Worm (Caenorhabditis elegans) whole organism, late embryonic: ENCODE measurements around the gene acs-11.

ENCODE experiments used
- C38D4.7 ChIP-seq: fragments of 200-800 bp; sonication (Bioruptor generic); optimal IDR thresholded peaks from 2 replicates; lab custom pipeline; 2018; ENCODE audit warnings: mild to moderate bottlenecking, missing genetic modification characterization, moderate library complexity, missing compliant biosample characterization
- F13H6.1 ChIP-seq: sonication (generic microtip); optimal IDR thresholded peaks from 2 replicates; lab custom pipeline; 2016; ENCODE audit warnings: missing genetic modification characterization, missing compliant biosample characterization
- T23F11.4 ChIP-seq: fragments of 200-800 bp; sonication (Bioruptor generic); optimal IDR thresholded peaks from 2 replicates; lab custom pipeline; 2018; ENCODE audit warnings: mild to moderate bottlenecking, missing genetic modification characterization, missing compliant biosample characterization
- Y22D7AL.16 ChIP-seq: sonication (generic microtip); optimal IDR thresholded peaks from 2 replicates; lab custom pipeline; 2016; ENCODE audit warnings: missing genetic modification characterization, missing compliant biosample characterization
- ama-1 ChIP-seq: fragments of 150-350 bp; optimal IDR thresholded peaks from 2 replicates; lab custom pipeline; 2014
- ceh-19 ChIP-seq: fragments of 200-800 bp; sonication (Bioruptor generic); optimal IDR thresholded peaks from 2 replicates; lab custom pipeline; 2018; ENCODE audit warnings: mild to moderate bottlenecking, missing genetic modification characterization, missing compliant biosample characterization
- ceh-30 ChIP-seq: fragments of 150-350 bp; optimal IDR thresholded peaks from 2 replicates; lab custom pipeline; 2014; ENCODE audit warnings: missing biosample characterization, missing genetic modification characterization
- ceh-31 ChIP-seq: sonication (generic microtip); optimal IDR thresholded peaks from 2 replicates; lab custom pipeline; 2016; ENCODE audit warnings: missing genetic modification characterization, missing compliant biosample characterization
- ceh-6 ChIP-seq: fragments of 200-800 bp; sonication (Bioruptor generic); optimal IDR thresholded peaks from 2 replicates; lab custom pipeline; 2018; ENCODE audit warnings: mild to moderate bottlenecking, missing genetic modification characterization, missing compliant biosample characterization
- elt-2 ChIP-seq: sonication (generic microtip); optimal IDR thresholded peaks from 2 replicates; lab custom pipeline; 2016; ENCODE audit warnings: missing genetic modification reagents, missing genetic modification characterization, missing compliant biosample characterization
- ets-4 ChIP-seq: sonication (generic microtip); optimal IDR thresholded peaks from 2 replicates; lab custom pipeline; 2016; ENCODE audit warnings: missing genetic modification characterization, missing compliant biosample characterization
- eyg-1 ChIP-seq: sonication (generic microtip); optimal IDR thresholded peaks from 2 replicates; lab custom pipeline; 2016; ENCODE audit warnings: missing genotype, missing genetic modification characterization, missing compliant biosample characterization
- hlh-13 ChIP-seq: fragments of 200-800 bp; sonication (Bioruptor generic); optimal IDR thresholded peaks from 2 replicates; lab custom pipeline; 2018; ENCODE audit warnings: mild to moderate bottlenecking, missing genetic modification characterization, missing compliant biosample characterization
- lim-6 ChIP-seq: sonication (generic microtip); optimal IDR thresholded peaks from 2 replicates; lab custom pipeline; 2016; ENCODE audit warnings: missing genetic modification characterization, missing compliant biosample characterization
- madf-2 ChIP-seq: sonication (generic microtip); optimal IDR thresholded peaks from 2 replicates; lab custom pipeline; 2017; ENCODE audit warnings: missing genetic modification characterization, missing compliant biosample characterization
- mec-3 ChIP-seq: sonication (generic microtip); optimal IDR thresholded peaks from 2 replicates; lab custom pipeline; 2016; ENCODE audit warnings: borderline replicate concordance, missing genetic modification characterization, missing compliant biosample characterization
- nhr-11 ChIP-seq: fragments of 150-350 bp; optimal IDR thresholded peaks from 2 replicates; lab custom pipeline; 2014; ENCODE audit warnings: missing biosample characterization, missing genetic modification characterization
- npax-4 ChIP-seq: sonication (generic microtip); optimal IDR thresholded peaks from 2 replicates; lab custom pipeline; 2016; ENCODE audit warnings: missing genetic modification characterization, missing compliant biosample characterization
- pat-9 ChIP-seq: fragments of 200-800 bp; sonication (Bioruptor generic); optimal IDR thresholded peaks from 2 replicates; lab custom pipeline; 2018; ENCODE audit warnings: mild to moderate bottlenecking, missing genetic modification characterization, moderate library complexity, missing compliant biosample characterization
- pax-1 ChIP-seq: fragments of 150-350 bp; optimal IDR thresholded peaks from 2 replicates; lab custom pipeline; 2014; ENCODE audit warnings: missing biosample characterization, missing genetic modification characterization
- pqm-1 ChIP-seq: sonication (generic microtip); optimal IDR thresholded peaks from 2 replicates; lab custom pipeline; 2016; ENCODE audit warnings: missing genetic modification characterization, missing compliant biosample characterization
- ref-2 ChIP-seq: sonication (generic microtip); optimal IDR thresholded peaks from 2 replicates; lab custom pipeline; 2016; ENCODE audit warnings: missing genetic modification characterization, missing compliant biosample characterization
- rnt-1 ChIP-seq: sonication (generic microtip); optimal IDR thresholded peaks from 2 replicates; lab custom pipeline; 2016; ENCODE audit warnings: missing genetic modification characterization, missing compliant biosample characterization
- sdc-2 ChIP-seq: sonication (generic microtip); optimal IDR thresholded peaks from 2 replicates; lab custom pipeline; 2016; ENCODE audit warnings: missing genotype, missing genetic modification characterization, missing compliant biosample characterization
- sox-4 ChIP-seq: sonication (generic microtip); optimal IDR thresholded peaks from 2 replicates; lab custom pipeline; 2017; ENCODE audit warnings: mild to moderate bottlenecking, missing genetic modification characterization, inconsistent platforms, missing compliant biosample characterization
- tbx-7 ChIP-seq: sonication (generic microtip); optimal IDR thresholded peaks from 2 replicates; lab custom pipeline; 2016; ENCODE audit warnings: missing genotype, missing genetic modification characterization, missing compliant biosample characterization
- unc-42 ChIP-seq: sonication (generic microtip); optimal IDR thresholded peaks from 2 replicates; lab custom pipeline; 2016; ENCODE audit warnings: missing genotype, missing genetic modification characterization, missing compliant biosample characterization
- unc-86 ChIP-seq: sonication (generic microtip); optimal IDR thresholded peaks from 2 replicates; lab custom pipeline; 2016; ENCODE audit warnings: missing genetic modification characterization, missing compliant biosample characterization
- zip-5 ChIP-seq: sonication (generic microtip); optimal IDR thresholded peaks from 2 replicates; lab custom pipeline; 2016; ENCODE audit warnings: missing genetic modification characterization, missing compliant biosample characterization

The acs-11 gene

DNA sequence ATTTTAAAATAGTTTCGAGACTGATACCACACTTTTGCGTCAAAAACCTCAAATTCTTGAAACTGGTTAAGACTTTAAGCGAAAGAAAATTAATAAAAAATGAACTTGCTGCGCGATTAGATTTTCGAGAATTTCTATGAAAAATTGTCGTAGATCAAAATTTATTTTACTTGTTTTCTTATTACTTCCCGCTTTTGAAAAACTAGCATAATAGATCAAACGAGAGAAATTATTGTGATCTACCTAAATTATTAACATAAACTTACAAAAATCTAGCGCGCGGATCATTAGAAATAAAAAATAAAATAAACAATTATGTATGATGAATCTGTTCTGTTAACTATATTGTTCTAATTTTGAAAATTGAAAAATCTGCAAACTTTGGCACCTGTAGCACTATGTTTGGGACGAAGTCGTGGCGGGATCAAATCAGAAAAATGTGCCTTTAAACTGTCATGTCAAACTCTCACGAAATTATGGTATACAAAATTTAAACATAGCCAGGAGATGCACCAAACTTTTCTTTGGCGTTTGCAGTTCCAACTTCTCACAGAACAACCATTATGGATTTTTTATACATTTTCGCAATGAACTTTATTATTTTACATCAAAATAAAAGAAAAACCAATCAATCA lies 15.1 kb upstream of the acs-11 start:
- no peak for TF ChIP-seq nhr-11 (tag; lab: Kevin White, UChicago)

DNA sequence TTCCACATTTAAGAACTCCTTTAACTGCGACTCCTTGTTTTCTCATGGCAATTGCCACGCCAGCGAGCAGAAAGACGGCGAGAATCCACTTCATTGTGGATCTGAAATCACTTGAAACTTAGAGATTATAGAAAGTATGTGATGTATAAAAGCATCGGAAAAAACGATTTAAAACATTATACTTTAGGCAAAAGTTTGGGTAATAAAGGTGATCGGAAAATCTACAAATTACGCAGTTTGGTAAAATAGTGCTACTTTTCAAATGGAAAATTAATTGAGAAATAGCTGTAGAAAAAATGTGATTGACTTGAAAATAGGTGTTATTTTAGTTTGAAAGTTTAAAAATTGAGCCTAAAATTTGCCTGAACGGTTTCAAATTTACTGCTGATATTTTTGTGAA lies 14.2 kb upstream of the acs-11 start, which contains the start of gene ttr-41:
Gene ttr-41, minus strand, starts transcription at position 101 of the 400 bp plus-strand sequence.
- TF ChIP-seq sdc-2 (tag; lab: Kevin White, UChicago) (no peak), rnt-1 (no peak), eyg-1 (tag; lab: Kevin White, UChicago) (no peak), unc-86 (tag; lab: Kevin White, UChicago) (no peak), ama-1 (lab: Kevin White, UChicago) (no peak), unc-42 (tag; lab: Kevin White, UChicago) (no peak), pax-1 (tag; lab: Kevin White, UChicago) (no peak), ceh-31 (no peak), zip-5 (tag; lab: Kevin White, UChicago) (no peak), lim-6 (tag; lab: Kevin White, UChicago) (no peak), F13H6.1 (tag; lab: Kevin White, UChicago) (no peak), npax-4 (tag; lab: Kevin White, UChicago) (no peak), ets-4 (no peak), T23F11.4 (GFP tag; lab: Kevin White, UChicago) (no peak)

DNA sequence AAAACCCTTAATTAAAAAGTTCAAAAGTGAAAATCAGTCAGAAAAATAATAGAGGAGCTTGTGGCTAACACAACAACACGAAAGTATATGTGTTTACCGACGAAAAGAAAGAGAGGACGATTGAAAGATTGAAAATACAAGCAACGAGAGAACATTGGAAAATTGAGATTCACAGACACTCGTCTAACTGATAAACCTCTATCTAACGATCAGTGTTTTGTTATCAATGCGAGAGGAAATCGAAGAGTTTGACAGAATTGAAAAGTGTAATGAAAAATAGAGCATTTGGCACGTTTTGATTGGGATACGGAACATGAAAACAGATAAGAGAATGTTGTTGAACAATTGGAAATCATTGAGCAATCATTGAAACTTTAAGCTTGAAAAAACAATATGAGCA lies 13.2 kb upstream of the acs-11 start:
- TF ChIP-seq elt-2 (tag; lab: Kevin White, UChicago) (peak; percentile 93), tbx-7 (tag; lab: Kevin White, UChicago) (no peak)

DNA sequence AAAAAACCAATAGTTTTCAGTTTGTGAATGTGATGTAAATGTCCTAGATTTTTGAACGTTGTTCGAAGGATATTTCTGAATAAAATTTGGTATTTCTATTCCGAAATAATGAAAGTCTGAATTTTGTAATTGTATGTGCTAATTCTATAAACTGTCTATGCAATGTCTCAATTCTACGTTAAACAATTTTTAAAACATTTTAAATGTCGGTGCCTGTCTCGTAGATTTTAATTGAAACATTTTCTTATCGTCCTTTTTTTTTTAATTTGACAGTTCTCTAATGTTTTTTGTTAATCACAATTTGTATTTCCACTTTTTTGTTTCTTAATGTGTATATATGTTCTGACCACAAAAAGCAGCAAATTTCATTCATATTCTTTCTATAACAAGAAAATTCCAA lies 12.2 kb upstream of the acs-11 start, which contains the start of gene F41C3.7:
Gene F41C3.7, plus strand, starts transcription at position 301 of the 400 bp plus-strand sequence.
- TF ChIP-seq mec-3 (tag; lab: Kevin White, UChicago) (no peak), Y22D7AL.16 (tag; lab: Kevin White, UChicago) (no peak), tbx-7 (tag; lab: Kevin White, UChicago) (no peak), ceh-19 (GFP tag; lab: Kevin White, UChicago) (no peak), C38D4.7 (GFP tag; lab: Kevin White, UChicago) (no peak), pax-1 (tag; lab: Kevin White, UChicago) (no peak), ceh-6 (GFP tag; lab: Kevin White, UChicago) (no peak), zip-5 (tag; lab: Kevin White, UChicago) (no peak)
- TF ChIP-seq, all 69 proteins: peak for 0

DNA sequence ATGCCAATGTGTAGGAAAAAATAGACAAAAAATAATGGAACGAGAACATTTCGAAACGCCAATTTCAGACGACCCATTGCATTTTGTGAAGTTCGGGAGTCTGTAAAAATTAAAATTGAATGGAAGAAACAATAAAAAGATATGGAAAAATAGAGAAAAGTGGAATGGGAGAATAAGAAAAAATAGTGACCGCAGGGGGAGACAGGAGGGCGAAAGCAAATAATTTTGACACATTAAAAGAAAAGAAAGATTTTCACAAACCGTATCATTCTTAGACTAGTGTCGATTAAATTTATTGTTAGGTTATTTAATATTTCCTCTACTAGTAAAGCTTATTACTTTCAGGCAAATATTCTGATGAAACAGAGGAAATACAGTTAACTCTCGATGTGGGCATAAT lies 8.1 kb upstream of the acs-11 start, which contains the start of gene F41C3.11:
Gene F41C3.11, minus strand, starts transcription at position 101 of the 400 bp plus-strand sequence.
- TF ChIP-seq sdc-2 (tag; lab: Kevin White, UChicago) (no peak), elt-2 (tag; lab: Kevin White, UChicago) (no peak), hlh-13 (GFP tag; lab: Kevin White, UChicago) (no peak), sox-4 (tag; lab: Kevin White, UChicago) (no peak), madf-2 (tag; lab: Kevin White, UChicago) (no peak), pax-1 (tag; lab: Kevin White, UChicago) (no peak)
- TF ChIP-seq, all 69 proteins: peak for 0

ce11 chrII:4734477-4734876 lies 7.5 kb upstream of the acs-11 start:
- no peak for TF ChIP-seq pat-9 (tag; lab: Kevin White, UChicago)
- no peak for TF ChIP-seq ref-2 (tag; lab: Kevin White, UChicago)
- no peak for TF ChIP-seq pqm-1 (tag; lab: Kevin White, UChicago)
- no peak for TF ChIP-seq T23F11.4 (GFP tag; lab: Kevin White, UChicago)
- TF ChIP-seq ceh-30, result no peak
- no peak for TF ChIP-seq hlh-13 (GFP tag; lab: Kevin White, UChicago)
- no peak for TF ChIP-seq unc-86 (tag; lab: Kevin White, UChicago)
- TF ChIP-seq eyg-1 (tag; lab: Kevin White, UChicago), result no peak
- no peak for TF ChIP-seq rnt-1
